Worm (Caenorhabditis elegans) whole organism, L3 larva: ENCODE results near the gene ZK1307.4.

Experiments
- R02D3.7 ChIP-seq: fragments of 150-350 bp; optimal IDR thresholded peaks from 2 replicates; lab custom pipeline; 2014; ENCODE audit warnings: missing biosample characterization, missing genetic modification characterization
- ZK546.5 ChIP-seq: sonication (generic microtip); optimal IDR thresholded peaks from 2 replicates; lab custom pipeline; 2017; ENCODE audit warnings: missing biosample characterization, missing genetic modification characterization
- aly-2 ChIP-seq: fragments of 150-350 bp; optimal IDR thresholded peaks from 2 replicates; lab custom pipeline; 2014; ENCODE audit warnings: missing biosample characterization, missing genetic modification characterization
- ama-1 ChIP-seq: fragments of 150-350 bp; optimal IDR thresholded peaks from 2 replicates; lab custom pipeline; 2018
- ceh-28 ChIP-seq: fragments of 150-350 bp; optimal IDR thresholded peaks from 2 replicates; lab custom pipeline; 2014; ENCODE audit warnings: missing biosample characterization, missing genetic modification reagents, missing genetic modification characterization
- ceh-82 ChIP-seq: fragments of 150-350 bp; optimal IDR thresholded peaks from 2 replicates; lab custom pipeline; 2014; ENCODE audit warnings: missing biosample characterization, missing genetic modification characterization
- ceh-9 ChIP-seq: sonication (generic microtip); optimal IDR thresholded peaks from 2 replicates; lab custom pipeline; 2018; ENCODE audit warnings: missing biosample characterization, missing genetic modification characterization
- daf-12 ChIP-seq: fragments of 150-350 bp; optimal IDR thresholded peaks from 2 replicates; lab custom pipeline; 2014; ENCODE audit warnings: missing biosample characterization, missing genetic modification reagents, missing genetic modification characterization
- egl-27 ChIP-seq: sonication (generic microtip); optimal IDR thresholded peaks from 4 replicates; lab custom pipeline; 2017; ENCODE audit warnings: missing biosample characterization, missing genetic modification reagents, missing genetic modification characterization
- egl-5 ChIP-seq: fragments of 150-350 bp; optimal IDR thresholded peaks from 2 replicates; lab custom pipeline; 2017; ENCODE audit warnings: missing biosample characterization, missing genetic modification reagents, missing genetic modification characterization, inconsistent platforms
- elt-1 ChIP-seq: fragments of 150-350 bp; optimal IDR thresholded peaks from 2 replicates; lab custom pipeline; 2014; ENCODE audit warnings: missing biosample characterization, missing genetic modification characterization
- elt-2 ChIP-seq: sonication (generic microtip); optimal IDR thresholded peaks from 2 replicates; lab custom pipeline; 2016; ENCODE audit warnings: missing genetic modification reagents, mild to moderate bottlenecking, missing genetic modification characterization, missing compliant biosample characterization
- elt-3 ChIP-seq, 3 experiments: fragments of 150-350 bp in 1 of 3; sonication (generic microtip) in 2 of 3; optimal IDR thresholded peaks; 2 replicates in 2 of 3; 4 replicates in 1 of 3; lab custom pipeline; 2014 to 2017; ENCODE audit warnings: missing biosample characterization in 3 of 3, missing genetic modification characterization in 3 of 3
- eor-1 ChIP-seq, 2 experiments: fragments of 150-350 bp; optimal IDR thresholded peaks; 2 replicates each; lab custom pipeline; 2014 to 2018; ENCODE audit warnings: missing biosample characterization in 2 of 2, missing genetic modification characterization in 2 of 2
- fkh-10 ChIP-seq: sonication (generic microtip); optimal IDR thresholded peaks from 2 replicates; lab custom pipeline; 2017; ENCODE audit warnings: missing biosample characterization, missing genetic modification reagents, missing genetic modification characterization
- fkh-2 ChIP-seq: fragments of 150-350 bp; optimal IDR thresholded peaks from 2 replicates; lab custom pipeline; 2014; ENCODE audit warnings: missing biosample characterization, missing genetic modification reagents, missing genetic modification characterization
- fos-1 ChIP-seq: fragments of 150-350 bp; optimal IDR thresholded peaks from 2 replicates; lab custom pipeline; 2014; ENCODE audit warnings: missing biosample characterization, missing genetic modification characterization
- hmg-11 ChIP-seq: sonication (generic microtip); optimal IDR thresholded peaks from 2 replicates; lab custom pipeline; 2016; ENCODE audit warnings: missing genetic modification characterization, missing compliant biosample characterization
- jun-1 ChIP-seq: fragments of 150-350 bp; optimal IDR thresholded peaks from 2 replicates; lab custom pipeline; 2014; ENCODE audit warnings: missing biosample characterization, missing genetic modification reagents, missing genetic modification characterization
- lin-15B ChIP-seq: fragments of 150-350 bp; optimal IDR thresholded peaks from 2 replicates; lab custom pipeline; 2014; ENCODE audit warnings: missing biosample characterization, missing genetic modification characterization
- lin-39 ChIP-seq: fragments of 150-350 bp; optimal IDR thresholded peaks from 2 replicates; lab custom pipeline; 2018; ENCODE audit warnings: missing biosample characterization, missing genetic modification reagents, missing genetic modification characterization
- lsy-12 ChIP-seq: sonication (generic microtip); optimal IDR thresholded peaks from 2 replicates; lab custom pipeline; 2016; ENCODE audit warnings: mild to moderate bottlenecking, missing genetic modification characterization, missing compliant biosample characterization
- mdl-1 ChIP-seq: fragments of 150-350 bp; optimal IDR thresholded peaks from 2 replicates; lab custom pipeline; 2014; ENCODE audit warnings: missing biosample characterization, missing genetic modification characterization
- mml-1 ChIP-seq: fragments of 150-350 bp; sonication (generic microtip); optimal IDR thresholded peaks from 3 replicates; lab custom pipeline; 2014; ENCODE audit warnings: missing biosample characterization, missing genetic modification characterization
- nfya-1 ChIP-seq: sonication (generic microtip); optimal IDR thresholded peaks from 2 replicates; lab custom pipeline; 2017; ENCODE audit warnings: missing genetic modification characterization, mild to moderate bottlenecking, missing compliant biosample characterization, antibody characterized with exemption, moderate library complexity; ENCODE audit not compliant: insufficient read depth
- nhr-11 ChIP-seq: fragments of 150-350 bp; optimal IDR thresholded peaks from 2 replicates; lab custom pipeline; 2014; ENCODE audit warnings: missing biosample characterization, missing genetic modification characterization
- nhr-12 ChIP-seq: fragments of 150-350 bp; optimal IDR thresholded peaks from 2 replicates; lab custom pipeline; 2014; ENCODE audit warnings: missing biosample characterization, missing genetic modification characterization
- nhr-23 ChIP-seq: fragments of 150-350 bp; optimal IDR thresholded peaks from 2 replicates; lab custom pipeline; 2014; ENCODE audit warnings: missing biosample characterization, missing genetic modification reagents, missing genetic modification characterization
- nhr-237 ChIP-seq: fragments of 150-350 bp; optimal IDR thresholded peaks from 2 replicates; lab custom pipeline; 2014; ENCODE audit warnings: missing biosample characterization, missing genetic modification characterization
- nhr-25 ChIP-seq: sonication (generic microtip); optimal IDR thresholded peaks from 2 replicates; lab custom pipeline; 2017; ENCODE audit warnings: missing biosample characterization, missing genetic modification characterization
- nhr-28 ChIP-seq: fragments of 150-350 bp; optimal IDR thresholded peaks from 2 replicates; lab custom pipeline; 2014; ENCODE audit warnings: missing biosample characterization, missing genetic modification characterization
- nhr-67 ChIP-seq: fragments of 150-350 bp; optimal IDR thresholded peaks from 2 replicates; lab custom pipeline; 2014; ENCODE audit warnings: missing biosample characterization, missing genetic modification characterization
- nhr-76 ChIP-seq: fragments of 150-350 bp; sonication (generic microtip); optimal IDR thresholded peaks from 5 replicates; lab custom pipeline; 2014; ENCODE audit warnings: missing biosample characterization, missing genetic modification characterization
- nhr-77 ChIP-seq: fragments of 150-350 bp; optimal IDR thresholded peaks from 2 replicates; lab custom pipeline; 2014; ENCODE audit warnings: missing biosample characterization, missing genetic modification characterization
- pha-4 ChIP-seq: fragments of 150-350 bp; optimal IDR thresholded peaks from 2 replicates; lab custom pipeline; 2014; ENCODE audit warnings: missing biosample characterization, missing genetic modification reagents, missing genetic modification characterization
- pqm-1 ChIP-seq: fragments of 150-350 bp; optimal IDR thresholded peaks from 2 replicates; lab custom pipeline; 2017; ENCODE audit warnings: missing biosample characterization, missing genetic modification characterization, inconsistent platforms
- sea-2 ChIP-seq: fragments of 150-350 bp; sonication (generic microtip); optimal IDR thresholded peaks from 4 replicates; lab custom pipeline; 2014; ENCODE audit warnings: missing biosample characterization, missing genetic modification reagents, missing genetic modification characterization
- skn-1 ChIP-seq: fragments of 150-350 bp; optimal IDR thresholded peaks from 2 replicates; lab custom pipeline; 2014; ENCODE audit warnings: missing biosample characterization, missing genetic modification characterization
- snpc-4 ChIP-seq: fragments of 150-350 bp; optimal IDR thresholded peaks from 2 replicates; lab custom pipeline; 2014; ENCODE audit warnings: missing biosample characterization, missing genetic modification characterization
- tbx-2 ChIP-seq: sonication (generic microtip); optimal IDR thresholded peaks from 2 replicates; lab custom pipeline; 2016; ENCODE audit warnings: mild to moderate bottlenecking, missing genetic modification characterization, missing compliant biosample characterization
- unc-39 ChIP-seq: sonication (generic microtip); optimal IDR thresholded peaks from 4 replicates; lab custom pipeline; 2017; ENCODE audit warnings: missing biosample characterization, missing genetic modification characterization
- unc-62 ChIP-seq: fragments of 150-350 bp; sonication (generic microtip); optimal IDR thresholded peaks from 4 replicates; lab custom pipeline; 2014; ENCODE audit warnings: missing biosample characterization, missing genetic modification reagents, missing genetic modification characterization
- zag-1 ChIP-seq: fragments of 150-350 bp; optimal IDR thresholded peaks from 2 replicates; lab custom pipeline; 2014; ENCODE audit warnings: missing biosample characterization, missing genetic modification characterization
- ztf-11 ChIP-seq: fragments of 150-350 bp; optimal IDR thresholded peaks from 2 replicates; lab custom pipeline; 2014; ENCODE audit warnings: missing biosample characterization, missing genetic modification characterization
- ztf-4 ChIP-seq: fragments of 150-350 bp; optimal IDR thresholded peaks from 2 replicates; lab custom pipeline; 2014; ENCODE audit warnings: missing biosample characterization, missing genetic modification characterization

ZK1307.4 gene

ce11 chrII:9619995-9620535 is 31.5 kb downstream of the ZK1307.4 start:
- TF ChIP-seq lsy-12 (tag; lab: Kevin White, UChicago), result no peak
- no peak for TF ChIP-seq nhr-76
- TF ChIP-seq ceh-28 (tag; lab: Kevin White, UChicago), result no peak
- TF ChIP-seq fos-1 (tag; lab: Kevin White, UChicago), result no peak
- TF ChIP-seq nhr-11 (tag; lab: Kevin White, UChicago), result no peak
- TF ChIP-seq sea-2 (GFP tag; lab: Kevin White, UChicago), result no peak
- no peak for TF ChIP-seq hmg-11 (tag; lab: Kevin White, UChicago)
- no peak for TF ChIP-seq nhr-67
- TF ChIP-seq ztf-4 (tag; lab: Kevin White, UChicago), result no peak
- no peak for TF ChIP-seq elt-1 (tag; lab: Kevin White, UChicago)
- no peak for TF ChIP-seq nhr-237 (tag; lab: Kevin White, UChicago)
- no peak for TF ChIP-seq unc-62
- peak; percentile 10 for TF ChIP-seq nhr-23 (tag; lab: Kevin White, UChicago)
- no peak for TF ChIP-seq ztf-11 (tag; lab: Kevin White, UChicago)
- TF ChIP-seq nhr-77 (tag; lab: Kevin White, UChicago), result no peak
- TF ChIP-seq pqm-1 (tag; lab: Kevin White, UChicago), result no peak
- no peak for TF ChIP-seq mml-1
- no peak for TF ChIP-seq fkh-10
- TF ChIP-seq eor-1 (tag; optimal IDR thresholded peaks at IDR 0.05; lab: Kevin White, UChicago), result no peak
- TF ChIP-seq fkh-2 (tag; lab: Kevin White, UChicago), result no peak
- no peak for TF ChIP-seq pha-4
- no peak for TF ChIP-seq zag-1 (tag; lab: Kevin White, UChicago)
- peak in 1 of 3 experiments; percentile 43 for TF ChIP-seq elt-3 (tag; optimal IDR thresholded peaks at IDR 0.05; lab: Kevin White, UChicago)
- no peak for TF ChIP-seq R02D3.7 (tag; lab: Kevin White, UChicago)
- no peak for TF ChIP-seq nhr-28 (tag; lab: Kevin White, UChicago)
- peak; percentile 81 for TF ChIP-seq ama-1 (lab: Kevin White, UChicago)
- TF ChIP-seq nfya-1, result peak; percentile 43
- no peak for TF ChIP-seq nhr-25
- TF ChIP-seq egl-27 (tag; lab: Kevin White, UChicago), result no peak
- no peak for TF ChIP-seq ceh-9 (tag; lab: Kevin White, UChicago)
- TF ChIP-seq jun-1 (tag; lab: Kevin White, UChicago), result no peak
- TF ChIP-seq aly-2, result no peak
- no peak for TF ChIP-seq skn-1
- no peak for TF ChIP-seq nhr-12
- TF ChIP-seq ZK546.5, result no peak
- TF ChIP-seq mdl-1 (tag; lab: Kevin White, UChicago), result no peak
- no peak for TF ChIP-seq lin-15B (tag; lab: Kevin White, UChicago)
- TF ChIP-seq egl-5 (tag; lab: Kevin White, UChicago), result no peak
- no peak for TF ChIP-seq unc-39 (tag; lab: Kevin White, UChicago)
- no peak for TF ChIP-seq tbx-2
- TF ChIP-seq elt-2 (tag; lab: Kevin White, UChicago), result peak; percentile 68
- no peak for TF ChIP-seq snpc-4 (tag; lab: Kevin White, UChicago)
- no peak for TF ChIP-seq ceh-82

ce11 chrII:9619402-9619862 is 32.2 kb downstream of the ZK1307.4 start:
- TF ChIP-seq nhr-77 (tag; lab: Kevin White, UChicago) (peak; percentile 20), lsy-12 (tag; lab: Kevin White, UChicago) (peak; percentile 4), pqm-1 (tag; lab: Kevin White, UChicago) (peak; percentile 44), pha-4 (peak; percentile 47), nhr-25 (peak; percentile 76), unc-39 (tag; lab: Kevin White, UChicago) (no peak), ceh-28 (tag; lab: Kevin White, UChicago) (peak; percentile 74), elt-2 (tag; lab: Kevin White, UChicago) (peak; percentile 75), snpc-4 (tag; lab: Kevin White, UChicago) (no peak), nfya-1 (peak; percentile 40), nhr-23 (tag; lab: Kevin White, UChicago) (peak; percentile 70), elt-1 (tag; lab: Kevin White, UChicago) (peak; percentile 89), ceh-82 (peak; percentile 40), lin-39 (tag; lab: Kevin White, UChicago) (peak; percentile 48), mdl-1 (tag; lab: Kevin White, UChicago) (peak; percentile 18), daf-12 (tag; lab: Kevin White, UChicago) (no peak), R02D3.7 (tag; lab: Kevin White, UChicago) (peak; percentile 9), nhr-28 (tag; lab: Kevin White, UChicago) (no peak), jun-1 (tag; lab: Kevin White, UChicago) (peak; percentile 57), elt-3 (tag; optimal IDR thresholded peaks at IDR 0.05; lab: Kevin White, UChicago) (peak in 2 of 3 experiments; percentile 34 to 92), ama-1 (lab: Kevin White, UChicago) (peak; percentile 92)
